Fruit fly (Drosophila melanogaster): ENCODE measurements around the gene CG7945.

The CG7945 gene

dm6 chr3L:15534274-15535227 is 10.6 kb upstream of the CG7945 start:
- no peak for TF ChIP-seq Dll (optimal IDR thresholded peaks at IDR 0.05)
- TF ChIP-seq EcR (GFP tag; optimal IDR thresholded peaks at IDR 0.05): peak in 1 of 2 experiments; percentile 12
- peak; percentile 98 for TF ChIP-seq pan (optimal IDR thresholded peaks at IDR 0.05)

- TF ChIP-seq usp (GFP tag; optimal IDR thresholded peaks at IDR 0.05) (no peak), psq (optimal IDR thresholded peaks at IDR 0.05) (no peak), EcR (GFP tag; optimal IDR thresholded peaks at IDR 0.05) (no peak), Dll (optimal IDR thresholded peaks at IDR 0.05) (no peak), CG8478 (optimal IDR thresholded peaks at IDR 0.05) (no peak), pan (optimal IDR thresholded peaks at IDR 0.05) (no peak)
Observed at dm6 chr3L:15533402-15534129, 9.6 kb upstream of the CG7945 start.

- TF ChIP-seq Dll (optimal IDR thresholded peaks at IDR 0.05): no peak
- TF ChIP-seq CG8478 (optimal IDR thresholded peaks at IDR 0.05): no peak
- TF ChIP-seq pan (optimal IDR thresholded peaks at IDR 0.05): no peak
- peak in 1 of 2 experiments; percentile 39 for TF ChIP-seq EcR (GFP tag; optimal IDR thresholded peaks at IDR 0.05)
- TF ChIP-seq usp (GFP tag; optimal IDR thresholded peaks at IDR 0.05): no peak
- TF ChIP-seq psq (optimal IDR thresholded peaks at IDR 0.05): no peak
Observed at dm6 chr3L:15532368-15533030, 8.6 kb upstream of the CG7945 start.

- TF ChIP-seq Dll (optimal IDR thresholded peaks at IDR 0.05) (no peak), pan (optimal IDR thresholded peaks at IDR 0.05) (no peak), CG8478 (optimal IDR thresholded peaks at IDR 0.05) (no peak), psq (optimal IDR thresholded peaks at IDR 0.05) (no peak), usp (GFP tag; optimal IDR thresholded peaks at IDR 0.05) (no peak), EcR (GFP tag; optimal IDR thresholded peaks at IDR 0.05) (no peak)
Observed at dm6 chr3L:15531423-15532325, 7.7 kb upstream of the CG7945 start, which contains the start of gene CG43248. TSS of gene CG43248 (minus strand) at chr3L:15531473.

dm6 chr3L:15530638-15531225 is 6.8 kb upstream of the CG7945 start:
- no peak for TF ChIP-seq CG8478 (optimal IDR thresholded peaks at IDR 0.05)
- no peak for TF ChIP-seq psq (optimal IDR thresholded peaks at IDR 0.05)
- TF ChIP-seq pan (optimal IDR thresholded peaks at IDR 0.05): no peak
- no peak for TF ChIP-seq Dll (optimal IDR thresholded peaks at IDR 0.05)
- no peak for TF ChIP-seq EcR (GFP tag; optimal IDR thresholded peaks at IDR 0.05)
- TF ChIP-seq usp (GFP tag; optimal IDR thresholded peaks at IDR 0.05): no peak

dm6 chr3L:15530071-15530470 is 6.1 kb upstream of the CG7945 start:
- TF ChIP-seq Dll (optimal IDR thresholded peaks at IDR 0.05) (no peak), usp (GFP tag; optimal IDR thresholded peaks at IDR 0.05) (no peak), CG8478 (optimal IDR thresholded peaks at IDR 0.05) (no peak), pan (optimal IDR thresholded peaks at IDR 0.05) (no peak), psq (optimal IDR thresholded peaks at IDR 0.05) (no peak), EcR (GFP tag; optimal IDR thresholded peaks at IDR 0.05) (no peak)

dm6 chr3L:15529143-15529542 is 5.2 kb upstream of the CG7945 start, which contains the start of gene obst-H:
TSS of gene obst-H (minus strand) at chr3L:15529243.
- TF ChIP-seq CG8478 (optimal IDR thresholded peaks at IDR 0.05) (no peak), Dll (optimal IDR thresholded peaks at IDR 0.05) (no peak), psq (optimal IDR thresholded peaks at IDR 0.05) (no peak), pan (optimal IDR thresholded peaks at IDR 0.05) (no peak), usp (GFP tag; optimal IDR thresholded peaks at IDR 0.05) (no peak), EcR (GFP tag; optimal IDR thresholded peaks at IDR 0.05) (no peak)

dm6 chr3L:15528096-15528495 is 4.2 kb upstream of the CG7945 start, which contains the start of gene CG42728:
TSS of gene CG42728 (minus strand) at chr3L:15528196.
- TF ChIP-seq CG8478 (optimal IDR thresholded peaks at IDR 0.05) (no peak), EcR (GFP tag; optimal IDR thresholded peaks at IDR 0.05) (no peak), pan (optimal IDR thresholded peaks at IDR 0.05) (no peak)

- no peak for TF ChIP-seq CG8478 (optimal IDR thresholded peaks at IDR 0.05)
- TF ChIP-seq psq (optimal IDR thresholded peaks at IDR 0.05): no peak
- no peak for TF ChIP-seq EcR (GFP tag; optimal IDR thresholded peaks at IDR 0.05)
- TF ChIP-seq pan (optimal IDR thresholded peaks at IDR 0.05): no peak
- TF ChIP-seq usp (GFP tag; optimal IDR thresholded peaks at IDR 0.05): no peak
- TF ChIP-seq Dll (optimal IDR thresholded peaks at IDR 0.05): no peak
Observed at dm6 chr3L:15527416-15527815, 3.5 kb upstream of the CG7945 start, which contains the start of gene CG42729. TSS of gene CG42729 (minus strand) at chr3L:15527516.

dm6 chr3L:15526712-15527111 is 2.8 kb upstream of the CG7945 start, which contains the start of gene CG33985:
TSS of gene CG33985 (minus strand) at chr3L:15526812.
- TF ChIP-seq CG8478 (optimal IDR thresholded peaks at IDR 0.05) (no peak), psq (optimal IDR thresholded peaks at IDR 0.05) (no peak), usp (GFP tag; optimal IDR thresholded peaks at IDR 0.05) (no peak)

Measured in whole organism.